Fruit fly (Drosophila melanogaster): ENCODE measurements around the gene alpha-Est6.

Gene alpha-Est6

dm6 chr3R:7506314-7506988 lies 22.1 kb downstream of the alpha-Est6 start (continued):
- TF ChIP-seq sug (tag; optimal IDR thresholded peaks at IDR 0.05) (peak; percentile 95), CG10543 (GFP tag; optimal IDR thresholded peaks at IDR 0.05) (peak; percentile 71), CG10565 (GFP tag; optimal IDR thresholded peaks at IDR 0.05) (no peak), kah (GFP tag; optimal IDR thresholded peaks at IDR 0.05) (no peak), bsh (GFP tag; optimal IDR thresholded peaks at IDR 0.05) (no peak), TFAM (GFP tag; optimal IDR thresholded peaks at IDR 0.05) (no peak), CG34224 (GFP tag; IDR thresholded peaks at IDR 0.05; ENCODE audit: partially characterized antibody) (no peak), klu (GFP tag; IDR thresholded peaks at IDR 0.05) (peak; percentile 70; the same call in 1 of the 2 replicates), YL-1 (GFP tag; optimal IDR thresholded peaks at IDR 0.05) (no peak), MTF-1 (GFP tag; optimal IDR thresholded peaks at IDR 0.05; ENCODE audit: borderline replicate concordance) (peak; percentile 12), CG4617 (GFP tag; optimal IDR thresholded peaks at IDR 0.05; ENCODE audit: borderline replicate concordance) (peak; percentile 32), Aef1 (GFP tag; IDR thresholded peaks at IDR 0.05) (peak; percentile 82), CG3838 (GFP tag; optimal IDR thresholded peaks at IDR 0.05) (peak; percentile 65), CG13287 (GFP tag; IDR thresholded peaks at IDR 0.05; ENCODE audit: partially characterized antibody) (no peak), CG3847 (GFP tag; IDR thresholded peaks at IDR 0.05) (peak; percentile 93), trem (tag; optimal IDR thresholded peaks at IDR 0.05) (no peak), dysf (GFP tag; IDR thresholded peaks at IDR 0.05) (peak; percentile 90), pros (GFP tag; optimal IDR thresholded peaks at IDR 0.05) (no peak), slbo (GFP tag; IDR thresholded peaks at IDR 0.05) (peak; percentile 97), CrebB (tag; optimal IDR thresholded peaks at IDR 0.05) (peak; percentile 81), CG6689 (GFP tag; IDR thresholded peaks at IDR 0.05) (peak; percentile 57), luna (GFP tag; optimal IDR thresholded peaks at IDR 0.05) (peak; percentile 93), Nf-YA (GFP tag; IDR thresholded peaks at IDR 0.05) (no peak), ewg (GFP tag; optimal IDR thresholded peaks at IDR 0.05) (no peak), CG14441 (GFP tag; IDR thresholded peaks at IDR 0.05) (peak; percentile 81), wdn (GFP tag; IDR thresholded peaks at IDR 0.05) (peak; percentile 89), lab (GFP tag; optimal IDR thresholded peaks at IDR 0.05) (peak; percentile 95), MBD-R2 (GFP tag; IDR thresholded peaks at IDR 0.05) (peak; percentile 80), CG9609 (GFP tag; optimal IDR thresholded peaks at IDR 0.05) (peak; percentile 83), CG13424 (tag; optimal IDR thresholded peaks at IDR 0.05) (peak; percentile 67), insv (GFP tag; optimal IDR thresholded peaks at IDR 0.05) (no peak), CG12659 (GFP tag; optimal IDR thresholded peaks at IDR 0.05) (peak; percentile 86), Meics (GFP tag; optimal IDR thresholded peaks at IDR 0.05) (peak; percentile 93), zen (tag; optimal IDR thresholded peaks at IDR 0.05) (no peak), tgo (GFP tag; IDR thresholded peaks at IDR 0.05) (peak; percentile 80), CG2199 (GFP tag; IDR thresholded peaks at IDR 0.05) (no peak), phol (tag; optimal IDR thresholded peaks at IDR 0.05) (peak; percentile 33), CG17328 (GFP tag; IDR thresholded peaks at IDR 0.05) (peak; percentile 69; the same call in 1 of the 2 replicates), CG1602 (GFP tag; optimal IDR thresholded peaks at IDR 0.05) (peak; percentile 66), CG10462 (GFP tag; optimal IDR thresholded peaks at IDR 0.05) (peak; percentile 41), psq (GFP tag; optimal IDR thresholded peaks at IDR 0.05) (peak; percentile 7), Bdp1 (GFP tag; optimal IDR thresholded peaks at IDR 0.05) (peak; percentile 70), danr (GFP tag; IDR thresholded peaks at IDR 0.05) (0 out of 2 replicates have a peak, but pooled peaks have one; percentile 45), ATbp (GFP tag; optimal IDR thresholded peaks at IDR 0.05) (no peak), Usf (GFP tag; optimal IDR thresholded peaks at IDR 0.05) (peak; percentile 66), salm (tag; optimal IDR thresholded peaks at IDR 0.05) (no peak), CG2129 (GFP tag; IDR thresholded peaks at IDR 0.05; ENCODE audit: partially characterized antibody) (no peak), Scr (GFP tag; IDR thresholded peaks at IDR 0.05; ENCODE audit: partially characterized antibody) (no peak), BEAF-32 (GFP tag; optimal IDR thresholded peaks at IDR 0.05) (no peak)
